Worm (Caenorhabditis elegans): ENCODE data around the gene fbxa-54.

DNA sequence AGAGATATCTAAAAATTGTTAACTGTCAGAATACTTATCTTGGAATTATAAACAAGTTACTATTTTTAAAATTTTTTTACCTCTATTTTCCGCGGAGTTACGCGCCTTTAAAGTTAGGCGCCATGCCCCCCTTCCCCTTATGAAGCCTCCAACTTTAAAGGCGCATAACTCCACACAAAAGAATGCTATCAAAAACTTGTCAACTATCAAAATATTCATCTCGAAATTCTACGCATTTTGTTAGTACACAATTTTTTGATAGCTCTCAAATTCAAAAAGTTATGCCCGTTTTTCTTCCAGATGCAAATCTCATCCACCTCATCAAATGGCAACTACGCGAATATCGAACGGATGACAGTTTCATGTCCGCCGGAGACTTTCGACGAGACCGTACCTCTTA lies 26.8 kb downstream of the fbxa-54 start, which contains the start of gene tbc-10:
- TF ChIP-seq unc-130 (tag; optimal IDR thresholded peaks at IDR 0.05) (no peak), lin-13 (GFP tag; optimal IDR thresholded peaks at IDR 0.05) (no peak), nhr-28 (tag; optimal IDR thresholded peaks at IDR 0.05) (no peak), ces-1 (GFP tag; optimal IDR thresholded peaks at IDR 0.05) (no peak), sptf-1 (tag; optimal IDR thresholded peaks at IDR 0.05) (no peak), efl-1 (optimal IDR thresholded peaks at IDR 0.05) (no peak), efl-1 (GFP tag; optimal IDR thresholded peaks at IDR 0.05 in 1 of 2) (no peak), tbx-2 (tag; optimal IDR thresholded peaks at IDR 0.05) (no peak), ama-1 (optimal IDR thresholded peaks at IDR 0.05) (no peak)

All from whole organism, L1 larva.